Fruit fly (Drosophila melanogaster) S2 (cell line): ENCODE data around the gene Ced-12.

Experiments used
- CG8478 ChIP-seq: fragments of >200 bp; optimal IDR thresholded peaks from 2 replicates; lab custom pipeline; 2018
- CTCF ChIP-seq, 2 experiments: fragments of >200 bp; optimal IDR thresholded peaks; 2 replicates each; lab custom pipeline; 2018

Ced-12 gene

dm6 chr2L:12097698-12098097 lies at the start of gene Ced-12:
Gene Ced-12, plus strand, starts transcription at chr2L:12097838.
- no peak for TF ChIP-seq CG8478 (lab: Kevin White, UChicago)
- TF ChIP-seq CTCF (optimal IDR thresholded peaks at IDR 0.05; lab: Kevin White, UChicago) = no peak

DNA sequence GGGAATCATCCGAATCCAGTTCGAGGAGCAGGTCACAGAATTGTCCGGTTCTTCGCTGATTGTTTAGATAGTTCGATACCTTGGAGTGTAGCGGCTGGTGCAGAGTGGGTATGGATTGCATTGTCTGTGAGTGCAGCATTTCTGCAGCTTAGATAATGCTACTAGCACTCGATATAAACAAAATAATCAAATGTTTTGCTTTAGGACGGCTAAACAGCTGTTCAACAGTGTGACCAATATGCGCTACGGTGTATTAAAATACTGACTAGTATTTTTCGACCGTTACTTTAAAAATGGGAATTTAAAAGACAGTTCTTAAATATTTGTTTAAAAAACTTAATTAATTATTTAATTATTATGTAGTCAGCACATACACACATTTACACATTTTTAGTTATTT lies 48.9 kb upstream of the Ced-12 start, which contains the start of gene Plzf:
Gene Plzf, minus strand, starts transcription at position 196 of the 400 bp plus-strand sequence.
- TF ChIP-seq CG8478 (lab: Kevin White, UChicago) (no peak), CTCF (optimal IDR thresholded peaks at IDR 0.05; lab: Kevin White, UChicago) (no peak)

- TF ChIP-seq CTCF (optimal IDR thresholded peaks at IDR 0.05; lab: Kevin White, UChicago) (no peak), CG8478 (lab: Kevin White, UChicago) (no peak)
Measured at dm6 chr2L:12049133-12049532, 48.5 kb upstream of the Ced-12 start, which contains the start of gene PLCXD. Gene PLCXD, plus strand, starts transcription at chr2L:12049418.

- TF ChIP-seq CTCF (optimal IDR thresholded peaks at IDR 0.05; lab: Kevin White, UChicago) (no peak), CG8478 (lab: Kevin White, UChicago) (no peak)
Measured at dm6 chr2L:12053365-12053764, 44.3 kb upstream of the Ced-12 start.

dm6 chr2L:12055837-12056388 lies 41.7 kb upstream of the Ced-12 start, which contains the start of the genes JhI-21, RpL7-like and CG34164:
Gene JhI-21, minus strand, starts transcription at chr2L:12056042.
Gene RpL7-like, plus strand, starts transcription at chr2L:12056326.
Gene CG34164, plus strand, starts transcription at chr2L:12056348.
- TF ChIP-seq CG8478 (lab: Kevin White, UChicago) (no peak), CTCF (optimal IDR thresholded peaks at IDR 0.05; lab: Kevin White, UChicago) (no peak)

dm6 chr2L:12063035-12063434 lies 34.6 kb upstream of the Ced-12 start, which contains the start of gene Rab3-GAP:
Gene Rab3-GAP, minus strand, starts transcription at chr2L:12063184.
- TF ChIP-seq CTCF (optimal IDR thresholded peaks at IDR 0.05; lab: Kevin White, UChicago) = no peak
- TF ChIP-seq CG8478 (lab: Kevin White, UChicago) = no peak

dm6 chr2L:12065683-12066386 lies 31.8 kb upstream of the Ced-12 start:
- TF ChIP-seq CG8478 (lab: Kevin White, UChicago) (no peak), CTCF (optimal IDR thresholded peaks at IDR 0.05; lab: Kevin White, UChicago) (no peak)

DNA sequence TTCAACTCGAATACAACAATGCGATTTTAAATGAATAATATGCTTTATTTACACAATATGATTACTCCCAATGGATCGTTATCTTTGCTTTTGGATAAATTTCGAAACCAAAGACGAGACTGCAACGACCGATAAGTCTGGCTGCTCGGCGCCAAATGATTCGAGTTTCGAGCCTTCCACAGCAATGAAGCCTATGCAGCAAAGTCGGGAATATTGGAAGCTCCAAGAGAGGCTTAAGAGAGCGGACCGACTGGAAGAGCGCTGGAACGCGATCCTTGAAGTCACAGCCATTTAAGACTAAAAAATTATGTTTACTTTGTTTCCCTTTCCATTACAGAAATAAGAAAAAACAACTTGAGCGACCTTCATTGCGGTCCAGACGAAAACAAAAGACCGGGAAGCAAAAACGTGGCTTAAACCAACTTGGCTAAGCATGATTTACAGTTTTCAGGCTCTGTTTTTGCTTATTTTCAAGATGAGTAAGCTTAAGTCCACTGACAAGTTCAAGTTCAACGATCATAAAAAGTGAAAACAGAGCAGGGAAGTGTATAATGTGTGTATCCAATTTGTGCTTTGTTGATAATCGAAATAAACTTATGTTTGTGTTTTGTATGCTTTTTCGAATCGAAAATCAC lies 30.9 kb upstream of the Ced-12 start, which contains the start of gene firl:
Gene firl, minus strand, starts transcription at position 159 of the 635 bp plus-strand sequence.
- TF ChIP-seq CG8478 (lab: Kevin White, UChicago) (no peak), CTCF (optimal IDR thresholded peaks at IDR 0.05; lab: Kevin White, UChicago) (no peak)

dm6 chr2L:12075850-12076249 lies 21.8 kb upstream of the Ced-12 start, which contains the start of gene CG14947:
Gene CG14947, plus strand, starts transcription at chr2L:12076100.
- TF ChIP-seq CTCF (optimal IDR thresholded peaks at IDR 0.05; lab: Kevin White, UChicago) (no peak), CG8478 (lab: Kevin White, UChicago) (no peak)

DNA sequence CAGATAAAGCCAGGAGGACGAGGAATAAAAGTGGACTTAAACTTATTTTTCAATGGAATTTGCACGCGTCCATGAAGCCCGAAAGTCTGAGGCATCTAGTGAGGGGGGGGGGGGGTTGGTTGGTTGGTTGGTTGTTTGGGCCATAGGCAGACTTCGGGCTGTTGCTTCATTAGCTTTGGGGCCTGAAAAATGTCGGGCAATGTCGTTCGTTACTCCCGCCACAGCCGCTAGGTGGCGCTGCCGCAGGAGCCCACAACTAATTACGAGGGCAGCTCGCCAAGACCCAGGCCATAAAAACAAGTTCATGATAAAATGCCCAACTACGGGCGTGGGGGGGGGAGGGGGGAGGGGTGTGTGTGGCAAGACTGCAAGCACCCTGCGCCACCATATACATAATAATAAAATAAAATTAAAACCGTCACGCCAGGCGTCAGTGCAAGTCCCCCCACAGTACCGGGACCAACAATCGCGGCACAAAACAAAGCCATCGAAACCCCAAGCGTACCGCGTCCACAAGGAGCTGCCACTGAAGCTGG lies 19.4 kb upstream of the Ced-12 start:
- TF ChIP-seq CG8478 (lab: Kevin White, UChicago) = no peak
- peak; percentile 73 to 77 for TF ChIP-seq CTCF (optimal IDR thresholded peaks at IDR 0.05; lab: Kevin White, UChicago)

DNA sequence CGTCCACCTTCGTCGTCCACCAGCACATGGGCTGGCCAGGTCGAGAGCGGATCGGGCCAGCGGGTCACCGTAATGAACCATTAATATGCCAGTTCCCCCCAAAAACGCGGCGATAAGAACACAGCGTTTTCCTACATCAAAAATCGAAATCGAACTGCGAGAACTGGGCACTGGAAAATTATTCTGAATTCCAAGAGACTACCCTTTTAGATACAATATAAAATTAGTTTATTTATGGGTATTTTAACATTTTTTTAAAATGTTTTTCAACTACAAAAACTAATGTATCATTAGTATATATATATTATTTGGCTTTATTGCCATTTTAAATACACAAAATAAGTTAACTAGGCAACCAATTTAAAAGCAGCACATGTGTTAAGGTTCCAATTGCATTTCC lies 18.9 kb upstream of the Ced-12 start:
- TF ChIP-seq CG8478 (lab: Kevin White, UChicago) (no peak), CTCF (optimal IDR thresholded peaks at IDR 0.05; lab: Kevin White, UChicago) (no peak)

DNA sequence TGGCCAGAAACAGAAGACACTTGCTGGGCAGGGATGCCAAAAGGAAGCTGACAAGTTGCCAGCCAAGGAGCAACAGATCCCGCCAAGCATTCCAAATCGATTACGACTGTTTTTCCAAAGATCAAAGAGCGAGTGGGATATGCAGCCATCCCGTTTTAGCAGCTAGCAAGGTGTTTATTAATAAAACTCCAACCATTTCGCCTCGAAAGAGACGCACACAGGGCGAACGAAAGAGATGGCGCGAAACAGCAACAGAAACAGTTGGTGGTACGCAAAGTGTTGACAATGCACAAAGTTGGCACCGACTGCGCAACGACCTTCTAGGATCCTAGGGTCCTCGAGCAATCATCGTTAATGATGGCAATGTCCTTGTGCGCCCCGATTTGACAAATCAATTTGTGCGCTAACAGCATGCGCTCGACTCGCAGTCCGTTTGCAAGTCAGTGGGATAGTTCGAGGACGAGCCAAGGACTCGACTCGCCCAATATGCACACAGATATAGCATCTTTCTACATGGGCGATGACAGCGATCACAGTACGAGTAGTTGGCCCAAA lies 17.7 kb upstream of the Ced-12 start:
- TF ChIP-seq CG8478 (lab: Kevin White, UChicago) (no peak), CTCF (optimal IDR thresholded peaks at IDR 0.05; lab: Kevin White, UChicago) (no peak)

DNA sequence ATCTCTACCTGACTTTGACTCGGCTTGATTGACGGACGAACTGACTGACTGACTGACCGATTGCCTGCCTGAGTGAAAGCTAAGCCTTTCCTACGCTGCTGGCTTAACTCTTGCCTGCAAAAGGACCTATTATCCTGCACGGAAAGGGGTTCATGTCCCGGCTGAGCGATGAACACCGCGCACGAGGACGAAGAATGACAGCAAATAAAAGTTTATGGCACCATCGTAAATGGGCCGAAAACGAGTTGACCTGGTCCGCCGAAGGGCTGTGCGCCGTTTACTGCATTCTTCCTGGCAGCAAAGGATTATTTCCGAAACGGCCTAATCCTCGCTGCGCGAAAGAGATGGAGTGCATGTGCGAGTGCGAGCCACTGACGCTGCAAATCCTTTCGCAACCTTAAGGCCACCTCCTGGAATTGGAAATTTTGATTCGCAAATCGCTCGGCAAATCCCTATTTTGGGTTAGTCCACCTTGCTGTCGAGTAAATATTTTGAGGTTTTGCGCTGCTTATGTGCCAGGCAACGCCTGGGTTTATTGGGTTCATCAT lies 16.4 kb upstream of the Ced-12 start:
- TF ChIP-seq CTCF (optimal IDR thresholded peaks at IDR 0.05; lab: Kevin White, UChicago) = no peak
- TF ChIP-seq CG8478 (lab: Kevin White, UChicago) = no peak

- no peak for TF ChIP-seq CTCF (optimal IDR thresholded peaks at IDR 0.05; lab: Kevin White, UChicago)
- no peak for TF ChIP-seq CG8478 (lab: Kevin White, UChicago)
Measured at dm6 chr2L:12085010-12085409, 12.6 kb upstream of the Ced-12 start.
